Worm (Caenorhabditis elegans) whole organism, L4 larva: Measurements from ENCODE around the gene F36H5.18.
A peak's percentile ranks its signal among the peaks of the same experiment; 100 is the strongest.

Experiments
- F10B5.3 ChIP-seq: sonication (generic microtip); optimal IDR thresholded peaks from 2 replicates; lab custom pipeline; 2016; ENCODE audit warnings: mild to moderate bottlenecking, missing genetic modification characterization, missing compliant biosample characterization
- F26F4.8 ChIP-seq: fragments of 200-800 bp; sonication (Bioruptor generic); conservative IDR thresholded peaks from 2 replicates; pipeline ENCODE4 v1.3.6; 2022; ENCODE audit warnings: missing genetic modification characterization, missing compliant biosample characterization
- F44E2.7 ChIP-seq: fragments of 200-800 bp; sonication (Bioruptor generic); IDR thresholded peaks from 2 replicates; pipeline ENCODE4 v2.1.2; 2022; ENCODE audit warnings: missing genetic modification characterization, missing compliant biosample characterization
- Y48G9A.11 ChIP-seq: fragments of 200-800 bp; sonication (Bioruptor generic); IDR thresholded peaks from 2 replicates; pipeline ENCODE4 v1.3.6; 2022; ENCODE audit warnings: missing genetic modification reagents, missing genetic modification characterization, missing compliant biosample characterization
- aha-1 ChIP-seq: fragments of 150-350 bp; peaks from one replicate; lab custom pipeline; 2014; ENCODE audit warnings: missing biosample characterization, missing genetic modification characterization
- aly-2 ChIP-seq: sonication (generic microtip); optimal IDR thresholded peaks from 2 replicates; lab custom pipeline; 2018; ENCODE audit warnings: missing biosample characterization, missing genetic modification characterization
- ceh-20 ChIP-seq: fragments of 200-800 bp; sonication (Bioruptor generic); IDR thresholded peaks from 2 replicates; pipeline ENCODE4 v1.3.6; 2022; ENCODE audit warnings: missing genetic modification reagents, missing genetic modification characterization, missing compliant biosample characterization
- ceh-44 ChIP-seq: fragments of 200-800 bp; sonication (Bioruptor generic); IDR thresholded peaks from 2 replicates; pipeline ENCODE4 v1.3.6; 2022; ENCODE audit warnings: missing genetic modification reagents, missing genetic modification characterization, missing compliant biosample characterization
- ceh-62 ChIP-seq: sonication (generic microtip); optimal IDR thresholded peaks from 2 replicates; lab custom pipeline; 2017; ENCODE audit warnings: missing biosample characterization, missing genetic modification characterization
- ceh-82 ChIP-seq: sonication (generic microtip); optimal IDR thresholded peaks from 2 replicates; lab custom pipeline; 2017; ENCODE audit warnings: missing biosample characterization, missing genetic modification characterization
- daf-16 ChIP-seq, 3 experiments: sonication (generic microtip); optimal IDR thresholded peaks; 2 replicates each; lab custom pipeline; 2016 to 2017; ENCODE audit warnings: missing genetic modification characterization in 3 of 3, missing genetic modification reagents in 3 of 3, mild to moderate bottlenecking in 2 of 3, missing compliant biosample characterization in 2 of 3, missing biosample characterization in 1 of 3, moderate library complexity in 1 of 3
- daf-8 ChIP-seq: fragments of 200-800 bp; sonication (Bioruptor generic); IDR thresholded peaks from 2 replicates; pipeline ENCODE4 v1.3.6; 2022; ENCODE audit warnings: missing genetic modification characterization, missing compliant biosample characterization
- dmd-6 ChIP-seq: fragments of 200-800 bp; sonication (Bioruptor generic); IDR thresholded peaks from 2 replicates; pipeline ENCODE4 v1.3.6; 2022; ENCODE audit warnings: missing genetic modification reagents, missing genetic modification characterization, missing compliant biosample characterization
- dmd-9 ChIP-seq: fragments of 200-800 bp; sonication (Bioruptor generic); IDR thresholded peaks from 2 replicates; pipeline ENCODE4 v1.3.6; 2022; ENCODE audit warnings: missing genetic modification reagents, missing genetic modification characterization, missing compliant biosample characterization
- duxl-1 ChIP-seq: sonication (generic microtip); optimal IDR thresholded peaks from 2 replicates; lab custom pipeline; 2016; ENCODE audit warnings: mild to moderate bottlenecking, missing genetic modification characterization, moderate library complexity, missing compliant biosample characterization; ENCODE audit not compliant: poor library complexity
- egl-27 ChIP-seq: sonication (generic microtip); optimal IDR thresholded peaks from 3 replicates; lab custom pipeline; 2017; ENCODE audit warnings: missing biosample characterization, missing genetic modification reagents, missing genetic modification characterization
- hlh-11 ChIP-seq: fragments of 200-800 bp; sonication (Bioruptor generic); optimal IDR thresholded peaks from 2 replicates; lab custom pipeline; 2018; ENCODE audit warnings: mild to moderate bottlenecking, missing genetic modification characterization, missing compliant biosample characterization
- lim-7 ChIP-seq: fragments of 200-800 bp; sonication (Bioruptor generic); IDR thresholded peaks from 2 replicates; pipeline ENCODE4 v1.3.6; 2022; ENCODE audit warnings: missing genetic modification characterization, missing compliant biosample characterization
- lin-1 ChIP-seq: fragments of 200-800 bp; sonication (Bioruptor generic); IDR thresholded peaks from 2 replicates; pipeline ENCODE4 v1.3.6; 2022; ENCODE audit warnings: missing genetic modification reagents, missing genetic modification characterization, missing compliant biosample characterization
- lir-3 ChIP-seq: sonication (generic microtip); optimal IDR thresholded peaks from 2 replicates; lab custom pipeline; 2016; ENCODE audit warnings: mild to moderate bottlenecking, missing genetic modification characterization, missing compliant biosample characterization
- madf-9 ChIP-seq: fragments of 200-800 bp; sonication (Bioruptor generic); conservative IDR thresholded peaks from 2 replicates; pipeline ENCODE4 v1.3.6; 2022; ENCODE audit warnings: missing genetic modification reagents, missing genetic modification characterization, missing compliant biosample characterization
- mdl-1 ChIP-seq, 2 experiments: fragments of 150-350 bp in 1 of 2; sonication (generic microtip) in 1 of 2; optimal IDR thresholded peaks; 2 replicates each; lab custom pipeline; 2014 to 2017; ENCODE audit warnings: missing biosample characterization in 2 of 2, missing genetic modification characterization in 2 of 2
- mep-1 ChIP-seq: fragments of 150-350 bp; sonication (generic microtip); optimal IDR thresholded peaks from 3 replicates; lab custom pipeline; 2014; ENCODE audit warnings: missing biosample characterization, missing genetic modification characterization
- mxl-2 ChIP-seq: fragments of 200-800 bp; sonication (Bioruptor generic); conservative IDR thresholded peaks from 2 replicates; pipeline ENCODE4 v1.3.6; 2022; ENCODE audit warnings: missing genetic modification reagents, missing genetic modification characterization, missing compliant biosample characterization
- nhr-11 ChIP-seq: fragments of 150-350 bp; optimal IDR thresholded peaks from 2 replicates; lab custom pipeline; 2014; ENCODE audit warnings: missing biosample characterization, missing genetic modification characterization
- nhr-111 ChIP-seq: fragments of 200-800 bp; sonication (Bioruptor generic); optimal IDR thresholded peaks from 2 replicates; lab custom pipeline; 2018; ENCODE audit warnings: mild to moderate bottlenecking, missing genetic modification characterization, missing compliant biosample characterization
- nhr-25 ChIP-seq: sonication (generic microtip); optimal IDR thresholded peaks from 2 replicates; lab custom pipeline; 2017; ENCODE audit warnings: missing genetic modification characterization, mild to moderate bottlenecking, missing compliant biosample characterization, antibody characterized with exemption, moderate library complexity, borderline replicate concordance; ENCODE audit not compliant: insufficient read depth
- nhr-28 ChIP-seq: fragments of 150-350 bp; optimal IDR thresholded peaks from 2 replicates; lab custom pipeline; 2014; ENCODE audit warnings: missing biosample characterization, missing genetic modification characterization
- nhr-41 ChIP-seq: fragments of 200-800 bp; sonication (Bioruptor generic); IDR thresholded peaks from 2 replicates; pipeline ENCODE4 v1.3.6; 2022; ENCODE audit warnings: missing genetic modification reagents, missing genetic modification characterization, missing compliant biosample characterization
- nhr-42 ChIP-seq: fragments of 200-800 bp; sonication (Bioruptor generic); IDR thresholded peaks from 2 replicates; pipeline ENCODE4 v1.3.6; 2022; ENCODE audit warnings: missing genetic modification characterization, missing compliant biosample characterization
- nhr-76 ChIP-seq: fragments of 150-350 bp; optimal IDR thresholded peaks from 2 replicates; lab custom pipeline; 2014; ENCODE audit warnings: missing biosample characterization, missing genetic modification characterization
- nhr-77 ChIP-seq: fragments of 150-350 bp; optimal IDR thresholded peaks from 2 replicates; lab custom pipeline; 2014; ENCODE audit warnings: missing biosample characterization, missing genetic modification characterization
- pha-4 ChIP-seq, 2 experiments: fragments of 150-350 bp in 1 of 2; fragments of 200-800 bp in 1 of 2; sonication (Bioruptor generic) in 1 of 2; IDR thresholded peaks in 1 of 2; optimal IDR thresholded peaks in 1 of 2; 2 replicates each; pipeline versions ENCODE4 v1.3.6 to Lab custom; 2014 to 2022; ENCODE audit warnings: missing genetic modification characterization in 2 of 2, missing genetic modification reagents in 2 of 2, missing biosample characterization in 1 of 2, missing compliant biosample characterization in 1 of 2
- pqm-1 ChIP-seq: sonication (generic microtip); optimal IDR thresholded peaks from 2 replicates; lab custom pipeline; 2017; ENCODE audit warnings: missing biosample characterization, missing genetic modification characterization
- sdz-12 ChIP-seq: fragments of 200-800 bp; sonication (Bioruptor generic); optimal IDR thresholded peaks from 2 replicates; lab custom pipeline; 2018; ENCODE audit warnings: mild to moderate bottlenecking, missing genetic modification characterization, missing compliant biosample characterization
- snpc-1.2 ChIP-seq: fragments of 200-800 bp; sonication (Bioruptor generic); IDR thresholded peaks from 2 replicates; pipeline ENCODE4 v1.3.6; 2022; ENCODE audit warnings: missing genetic modification reagents, missing genetic modification characterization, missing compliant biosample characterization
- spr-1 ChIP-seq: sonication (generic microtip); optimal IDR thresholded peaks from 2 replicates; lab custom pipeline; 2016; ENCODE audit warnings: mild to moderate bottlenecking, missing genetic modification characterization, missing compliant biosample characterization
- spr-3 ChIP-seq: fragments of 200-800 bp; sonication (Bioruptor generic); optimal IDR thresholded peaks from 2 replicates; lab custom pipeline; 2018; ENCODE audit warnings: mild to moderate bottlenecking, missing genetic modification characterization, missing compliant biosample characterization
- tra-1 ChIP-seq: fragments of 200-800 bp; sonication (Bioruptor generic); IDR thresholded peaks from 2 replicates; pipeline ENCODE4 v1.3.6; 2022; ENCODE audit warnings: missing genetic modification reagents, missing genetic modification characterization, missing compliant biosample characterization
- unc-62 ChIP-seq, 3 experiments: fragments of 150-350 bp in 1 of 3; sonication (generic microtip); optimal IDR thresholded peaks in 2 of 3; peaks in 1 of 3; 1 replicate in 1 of 3; 2 replicates in 2 of 3; lab custom pipeline; 2014 to 2017; ENCODE audit warnings: missing biosample characterization in 3 of 3, missing genetic modification characterization in 3 of 3, missing genetic modification reagents in 3 of 3, missing genotype in 1 of 3
- zfp-3 ChIP-seq: fragments of 200-800 bp; sonication (Bioruptor generic); conservative IDR thresholded peaks from 2 replicates; pipeline ENCODE4 v1.3.6; 2022; ENCODE audit warnings: missing genetic modification reagents, missing genetic modification characterization, missing compliant biosample characterization
- ztf-7 ChIP-seq: fragments of 150-350 bp; optimal IDR thresholded peaks from 2 replicates; lab custom pipeline; 2014; ENCODE audit warnings: missing biosample characterization, missing genetic modification characterization

The F36H5.18 gene

ce11 chrII:1719153-1719552 is 40.5 kb upstream of the F36H5.18 start, which contains the start of gene fbxb-48 (continued):
- TF ChIP-seq mep-1 (tag; lab: Kevin White, UChicago) = no peak

DNA sequence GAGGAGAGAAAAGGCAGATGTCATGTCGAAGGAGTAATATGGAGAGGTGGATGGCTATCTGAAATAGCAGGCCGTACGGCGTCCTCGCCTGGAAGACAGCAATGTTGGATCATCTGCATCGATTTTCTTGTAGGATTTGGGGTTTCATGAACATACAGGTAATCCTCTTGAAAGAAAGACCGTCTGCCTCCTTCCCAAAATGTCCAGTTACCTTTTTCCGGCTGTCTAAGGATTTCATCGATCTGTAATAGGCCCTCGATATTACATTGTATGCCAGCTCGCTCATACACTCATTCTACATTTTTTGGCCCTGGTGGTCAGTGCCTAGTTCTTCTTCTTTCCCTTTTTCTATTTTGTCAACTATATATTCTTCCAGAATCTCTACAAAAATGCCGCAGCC is 37.3 kb upstream of the F36H5.18 start, which contains the start of the genes fbxb-5 and btb-8:
fbxb-5 (minus strand) TSS at position 101 of the 400 bp plus-strand sequence.
btb-8 (plus strand) TSS at position 377 of the 400 bp plus-strand sequence.
- TF ChIP-seq dmd-9 = no peak
- TF ChIP-seq ceh-82 (tag; lab: Kevin White, UChicago) = no peak
- TF ChIP-seq mep-1 (tag; lab: Kevin White, UChicago) = no peak
- TF ChIP-seq madf-9 (GFP tag; lab: Robert Waterston, UW) = no peak
- no peak for TF ChIP-seq daf-8 (GFP tag; lab: Robert Waterston, UW)
- no peak for TF ChIP-seq lir-3 (tag; lab: Kevin White, UChicago)
- no peak for TF ChIP-seq tra-1 (GFP tag; lab: Robert Waterston, UW)
- no peak for TF ChIP-seq spr-3
- TF ChIP-seq sdz-12 = no peak
- TF ChIP-seq nhr-41 (GFP tag; lab: Robert Waterston, UW) = no peak
- TF ChIP-seq mdl-1 (tag; optimal IDR thresholded peaks at IDR 0.05; lab: Kevin White, UChicago) = no peak

DNA sequence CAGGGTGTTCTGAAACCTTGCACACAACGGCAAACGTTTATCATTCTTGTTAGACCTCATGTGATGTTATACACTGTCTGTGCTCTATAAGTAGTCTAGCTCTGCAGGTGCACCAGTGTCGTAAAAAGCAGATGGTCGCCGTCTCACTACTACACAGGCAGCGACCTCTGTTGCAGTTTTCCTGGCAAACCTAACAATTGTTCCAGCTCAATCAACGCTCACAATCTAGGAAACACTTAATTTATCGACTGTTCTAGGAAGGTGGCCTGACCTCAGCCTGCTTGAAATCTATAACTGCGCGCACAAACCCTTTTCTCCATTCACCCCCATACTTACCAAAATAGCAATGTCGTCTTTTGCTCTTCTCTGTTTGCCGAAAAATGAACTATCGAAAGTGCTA is 35.4 kb upstream of the F36H5.18 start, which contains the start of gene fbxb-11:
fbxb-11 (plus strand) TSS at position 301 of the 400 bp plus-strand sequence.
- TF ChIP-seq zfp-3 (GFP tag; lab: Robert Waterston, UW) (no peak), ceh-82 (tag; lab: Kevin White, UChicago) (no peak), F44E2.7 (GFP tag; lab: Robert Waterston, UW) (no peak), lim-7 (GFP tag; lab: Robert Waterston, UW) (no peak), ceh-44 (GFP tag; lab: Robert Waterston, UW) (no peak), duxl-1 (tag; lab: Kevin White, UChicago) (no peak), nhr-76 (tag; lab: Kevin White, UChicago) (no peak), nhr-42 (GFP tag; lab: Robert Waterston, UW) (no peak), Y48G9A.11 (no peak), nhr-25 (no peak), aly-2 (tag; lab: Kevin White, UChicago) (no peak)

DNA sequence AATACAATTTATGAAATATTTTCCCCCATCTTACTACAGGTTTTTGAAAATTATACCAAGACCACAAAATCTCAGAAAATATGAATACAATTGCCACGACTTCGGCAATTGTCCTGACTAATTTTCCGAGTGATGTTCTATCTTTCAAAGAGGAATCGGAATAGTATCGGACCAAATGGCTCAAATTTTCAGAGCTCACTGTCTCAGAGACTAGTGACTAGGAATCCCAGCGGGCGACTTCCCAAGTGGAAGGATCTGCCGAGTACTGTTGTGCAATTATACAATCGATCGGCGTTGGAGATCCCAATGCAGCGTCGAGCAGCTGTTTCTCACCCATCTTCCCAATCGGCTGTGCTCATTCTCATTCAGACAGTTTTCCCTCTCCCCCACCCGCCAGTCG is 34.0 kb upstream of the F36H5.18 start, which contains the start of gene F45C12.17:
F45C12.17 (plus strand) TSS at position 377 of the 400 bp plus-strand sequence.
- peak; percentile 60 for TF ChIP-seq aha-1 (tag; lab: Kevin White, UChicago)
- no peak for TF ChIP-seq F26F4.8 (GFP tag; lab: Robert Waterston, UW)
- TF ChIP-seq unc-62 (GFP tag; optimal IDR thresholded peaks at IDR 0.05 in 1 of 2; lab: Kevin White, UChicago) = peak in 1 of 2 experiments; percentile 63
- TF ChIP-seq unc-62 (tag; optimal IDR thresholded peaks at IDR 0.05; lab: Kevin White, UChicago) = no peak

DNA sequence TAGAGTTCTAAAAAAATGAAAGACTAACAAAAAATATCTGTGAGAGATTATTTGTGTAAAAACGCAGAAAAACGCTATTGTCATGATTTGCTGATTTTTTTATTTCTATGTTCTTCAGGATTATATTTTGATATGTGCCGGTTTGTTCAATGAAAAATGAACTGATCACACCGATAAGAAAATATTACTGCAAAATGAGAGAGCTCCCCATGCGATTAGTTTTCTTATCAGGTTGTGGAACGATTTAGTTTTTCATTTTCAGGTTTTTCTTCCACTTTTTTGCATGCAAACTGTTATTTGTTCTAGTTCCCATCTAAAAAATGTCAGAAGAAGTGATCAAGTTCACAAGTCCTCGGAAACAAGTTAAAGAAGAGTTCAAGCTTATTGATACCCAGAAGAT is 31.4 kb upstream of the F36H5.18 start, which contains the start of gene btb-9:
btb-9 (plus strand) TSS at position 254 of the 400 bp plus-strand sequence.
- TF ChIP-seq dmd-6 (GFP tag; lab: Robert Waterston, UW) (peak; percentile 72), F10B5.3 (tag; lab: Kevin White, UChicago) (no peak), mxl-2 (GFP tag; lab: Robert Waterston, UW) (no peak), egl-27 (tag; lab: Kevin White, UChicago) (no peak), hlh-11 (tag; lab: Kevin White, UChicago) (peak; percentile 51), lin-1 (GFP tag; lab: Robert Waterston, UW) (no peak), ceh-20 (GFP tag; lab: Robert Waterston, UW) (no peak), pqm-1 (peak; percentile 96), lim-7 (GFP tag; lab: Robert Waterston, UW) (no peak), nhr-28 (tag; lab: Kevin White, UChicago) (peak; percentile 84), daf-16 (GFP tag; optimal IDR thresholded peaks at IDR 0.05; lab: Kevin White, UChicago) (no peak), daf-16 (tag; optimal IDR thresholded peaks at IDR 0.05; lab: Kevin White, UChicago) (peak; percentile 58), ztf-7 (tag; lab: Kevin White, UChicago) (no peak), aha-1 (tag; lab: Kevin White, UChicago) (peak; percentile 9), madf-9 (GFP tag; lab: Robert Waterston, UW) (no peak), nhr-11 (tag; lab: Kevin White, UChicago) (no peak), spr-1 (tag; lab: Kevin White, UChicago) (no peak), pha-4 (GFP tag; IDR thresholded peaks at IDR 0.05; lab: Robert Waterston, UW) (no peak), pha-4 (tag; optimal IDR thresholded peaks at IDR 0.05; lab: Kevin White, UChicago) (no peak), mdl-1 (tag; optimal IDR thresholded peaks at IDR 0.05; lab: Kevin White, UChicago) (no peak), snpc-1.2 (GFP tag; lab: Robert Waterston, UW) (no peak), nhr-77 (tag; lab: Kevin White, UChicago) (no peak), nhr-111 (no peak), ceh-62 (tag; lab: Kevin White, UChicago) (no peak), duxl-1 (tag; lab: Kevin White, UChicago) (peak; percentile 4)
